Fruit fly (Drosophila melanogaster) Kc167 (cell line): Measurements from ENCODE around the gene CG13623.

Experiments
- Myc ChIP-seq: fragments of >200 bp; optimal IDR thresholded peaks from 2 replicates; lab custom pipeline; 2017; ENCODE audit warnings: missing external identifiers
- Sin3A ChIP-seq: fragments of >200 bp; optimal IDR thresholded peaks from 2 replicates; lab custom pipeline; 2018; ENCODE audit warnings: missing external identifiers
- h ChIP-seq: fragments of >200 bp; optimal IDR thresholded peaks from 3 replicates; lab custom pipeline; 2018; ENCODE audit warnings: missing external identifiers
- insv ChIP-seq: fragments of >200 bp; optimal IDR thresholded peaks from 3 replicates; lab custom pipeline; 2018; ENCODE audit warnings: missing external identifiers
- psq ChIP-seq: fragments of >200 bp; optimal IDR thresholded peaks from 2 replicates; lab custom pipeline; 2017; ENCODE audit warnings: missing external identifiers
- ttk ChIP-seq: sonication (Bioruptor generic); optimal IDR thresholded peaks from 2 replicates; lab custom pipeline; 2017; ENCODE audit warnings: missing external identifiers

Gene CG13623

DNA sequence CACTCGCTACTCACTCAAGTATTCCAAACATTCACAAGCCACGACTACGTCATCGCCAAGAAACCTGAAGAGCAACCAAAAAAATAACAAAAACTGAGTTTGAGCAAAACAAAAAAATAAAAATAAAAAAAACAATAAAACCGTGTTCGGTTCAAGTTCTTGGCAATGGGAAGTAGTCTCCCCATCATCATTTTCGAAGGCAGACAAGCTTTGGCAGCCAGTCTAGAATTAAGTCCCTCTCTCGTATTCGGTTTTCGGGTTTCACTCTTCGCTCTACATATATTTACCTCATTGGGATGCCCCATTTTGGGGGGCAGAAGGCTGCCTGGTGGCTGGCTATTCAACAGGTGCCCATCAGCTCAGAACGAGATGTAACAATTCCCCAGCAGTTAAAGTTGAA, 19.5 kb upstream of the CG13623 start:
- TF ChIP-seq h (lab: Kevin White, UChicago) (no peak), Myc (no peak), psq (lab: Kevin White, UChicago) (no peak), Sin3A (lab: Kevin White, UChicago) (no peak)

DNA sequence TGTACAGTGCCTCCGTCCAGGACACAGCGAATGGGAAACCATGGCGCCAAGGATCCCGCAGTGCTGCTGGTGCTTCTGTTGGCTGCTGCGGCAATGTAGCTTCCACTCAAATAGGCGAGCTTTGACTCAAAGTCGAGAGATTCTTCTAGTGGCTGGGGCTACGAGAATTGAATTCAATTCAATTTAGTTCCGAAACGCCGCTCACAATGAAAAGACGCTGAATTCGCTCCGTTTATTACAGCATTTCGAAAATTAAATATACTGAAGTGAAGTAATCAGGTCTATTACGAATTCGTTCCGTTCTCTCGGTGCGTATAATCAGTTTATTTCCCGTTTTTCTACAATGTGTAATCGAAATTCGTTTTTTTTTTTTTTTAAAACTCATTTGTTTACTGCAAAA, 18.5 kb upstream of the CG13623 start:
- no peak for TF ChIP-seq ttk (lab: Kevin White, UChicago)
- no peak for TF ChIP-seq psq (lab: Kevin White, UChicago)
- no peak for TF ChIP-seq h (lab: Kevin White, UChicago)
- TF ChIP-seq Sin3A (lab: Kevin White, UChicago), result no peak
- TF ChIP-seq insv (lab: Kevin White, UChicago), result no peak

DNA sequence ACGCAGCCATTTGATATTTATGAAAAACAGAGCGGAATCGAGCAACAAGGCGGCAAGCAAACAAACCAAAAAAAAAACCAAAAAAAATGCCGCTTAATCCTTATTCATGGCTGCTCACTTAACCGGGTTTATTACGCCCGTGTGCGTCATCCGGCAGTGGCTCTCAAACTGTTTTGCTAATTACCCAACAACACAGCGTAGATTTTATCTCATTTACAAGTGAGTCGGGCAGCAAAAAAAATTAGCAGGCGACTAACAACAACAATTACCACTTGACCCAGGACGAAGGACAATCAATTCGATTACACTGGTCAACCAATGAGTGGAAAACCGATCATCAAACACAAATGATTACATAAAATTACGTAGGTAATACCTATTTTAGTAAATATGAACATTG, 17.9 kb upstream of the CG13623 start:
- no peak for TF ChIP-seq psq (lab: Kevin White, UChicago)
- no peak for TF ChIP-seq Myc
- TF ChIP-seq insv (lab: Kevin White, UChicago), result no peak
- TF ChIP-seq Sin3A (lab: Kevin White, UChicago), result no peak
- no peak for TF ChIP-seq ttk (lab: Kevin White, UChicago)
- TF ChIP-seq h (lab: Kevin White, UChicago), result no peak

DNA sequence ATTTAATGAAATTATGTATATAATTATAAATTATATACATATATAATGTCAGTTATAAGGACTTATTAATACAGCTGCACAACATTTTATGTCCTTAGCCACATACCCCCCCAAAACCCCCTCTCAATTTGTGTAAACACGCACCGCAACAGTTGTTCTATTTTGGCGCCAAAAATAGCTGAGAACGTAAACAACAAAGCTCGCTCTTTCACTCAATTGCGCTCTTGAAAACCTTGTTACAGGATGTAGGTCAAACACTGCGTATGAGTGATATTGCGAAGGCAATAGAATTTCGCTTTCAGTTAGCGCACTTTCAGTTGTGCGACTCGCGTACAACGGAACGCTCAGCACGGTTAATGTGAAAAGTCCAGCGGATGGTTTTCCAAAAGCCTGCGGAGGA, 14.0 kb upstream of the CG13623 start, which contains the start of gene Esyt2:
Gene Esyt2 (plus strand): TSS at position 332 of the 400 bp plus-strand sequence.
- no peak for TF ChIP-seq psq (lab: Kevin White, UChicago)
- no peak for TF ChIP-seq ttk (lab: Kevin White, UChicago)
- no peak for TF ChIP-seq Sin3A (lab: Kevin White, UChicago)
- no peak for TF ChIP-seq Myc
- no peak for TF ChIP-seq insv (lab: Kevin White, UChicago)
- no peak for TF ChIP-seq h (lab: Kevin White, UChicago)

DNA sequence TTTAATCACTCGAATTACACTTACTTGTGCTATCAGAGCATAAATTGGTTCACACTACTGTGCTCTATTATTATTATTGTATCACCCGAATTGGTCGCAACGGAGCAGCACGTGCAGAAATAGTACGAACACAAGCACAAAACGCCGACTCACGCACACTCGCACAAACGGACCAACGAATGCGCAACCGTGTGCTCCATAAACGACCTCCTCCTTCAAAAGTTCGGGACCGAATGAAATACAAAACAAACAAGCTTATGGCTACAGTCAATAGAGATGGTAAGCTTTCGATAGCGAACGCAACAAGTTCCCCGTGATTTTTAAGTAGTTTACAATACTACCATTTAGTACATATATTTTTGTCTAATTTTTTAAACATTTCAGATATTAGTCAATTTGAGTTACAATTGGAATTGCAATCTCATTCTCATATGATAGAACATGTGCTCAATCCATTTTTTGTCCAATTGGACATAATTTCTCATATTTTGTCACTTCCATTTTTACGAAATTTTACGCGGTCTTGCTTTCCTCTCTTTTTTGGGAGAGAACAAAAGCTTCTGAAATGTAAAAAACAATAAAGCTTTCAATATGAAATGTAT, 13.4 kb upstream of the CG13623 start, which contains the start of gene Cftr:
Gene Cftr (minus strand): TSS at position 239 of the 602 bp plus-strand sequence.
- TF ChIP-seq h (lab: Kevin White, UChicago) (no peak), Myc (no peak), psq (lab: Kevin White, UChicago) (no peak), Sin3A (lab: Kevin White, UChicago) (no peak), ttk (lab: Kevin White, UChicago) (no peak), insv (lab: Kevin White, UChicago) (no peak)

DNA sequence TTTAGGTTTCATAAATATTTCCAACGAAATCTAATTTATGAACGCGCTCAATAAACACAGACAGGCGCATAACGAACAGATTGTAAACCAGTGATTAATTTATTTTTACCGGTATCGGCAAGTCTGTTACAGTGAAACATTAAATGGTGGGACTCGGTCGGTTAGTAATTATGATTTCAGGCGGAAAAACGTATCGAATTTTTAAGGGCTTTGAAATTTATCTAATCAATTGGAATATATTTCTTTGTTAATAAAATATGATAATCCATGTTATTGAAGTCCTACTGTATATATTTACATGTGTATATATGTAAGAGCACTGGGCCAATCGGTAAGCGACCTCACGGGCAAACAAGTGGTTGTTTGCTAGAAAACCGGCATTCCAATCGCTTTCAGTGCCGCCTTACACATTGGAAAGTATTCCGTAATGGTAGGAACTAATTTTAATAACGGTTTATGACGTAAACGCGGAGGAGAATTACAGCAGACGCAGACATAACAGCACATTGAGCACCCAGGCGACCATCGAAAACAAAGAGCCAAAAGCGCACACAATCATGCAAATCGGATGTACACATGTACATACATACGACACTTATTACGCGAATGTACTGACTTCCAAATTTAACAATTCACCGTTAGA, 12.8 kb upstream of the CG13623 start:
- TF ChIP-seq h (lab: Kevin White, UChicago) (no peak), ttk (lab: Kevin White, UChicago) (no peak), Sin3A (lab: Kevin White, UChicago) (no peak), Myc (no peak), psq (lab: Kevin White, UChicago) (no peak), insv (lab: Kevin White, UChicago) (no peak)

dm6 chr3R:24527845-24528244, 2.5 kb downstream of the CG13623 start, which contains the start of gene CG6607:
Gene CG6607 (plus strand): TSS chr3R:24528047.
- TF ChIP-seq Sin3A (lab: Kevin White, UChicago) (no peak), insv (lab: Kevin White, UChicago) (no peak), ttk (lab: Kevin White, UChicago) (no peak), Myc (no peak), psq (lab: Kevin White, UChicago) (no peak), h (lab: Kevin White, UChicago) (no peak)

dm6 chr3R:24525983-24526661, 4.2 kb downstream of the CG13623 start:
- TF ChIP-seq psq (lab: Kevin White, UChicago) (no peak), h (lab: Kevin White, UChicago) (no peak), Myc (no peak), insv (lab: Kevin White, UChicago) (no peak), ttk (lab: Kevin White, UChicago) (no peak), Sin3A (lab: Kevin White, UChicago) (no peak)

- no peak for TF ChIP-seq h (lab: Kevin White, UChicago)
- no peak for TF ChIP-seq psq (lab: Kevin White, UChicago)
- no peak for TF ChIP-seq Sin3A (lab: Kevin White, UChicago)
- TF ChIP-seq insv (lab: Kevin White, UChicago), result no peak
- no peak for TF ChIP-seq Myc
- no peak for TF ChIP-seq ttk (lab: Kevin White, UChicago)
Measured at dm6 chr3R:24524426-24524974, 5.9 kb downstream of the CG13623 start, which contains the start of gene Jhbp12. Gene Jhbp12 (plus strand): TSS chr3R:24524794.

- TF ChIP-seq Myc (no peak), Sin3A (lab: Kevin White, UChicago) (no peak), ttk (lab: Kevin White, UChicago) (no peak), h (lab: Kevin White, UChicago) (no peak), insv (lab: Kevin White, UChicago) (no peak), psq (lab: Kevin White, UChicago) (no peak)
Measured at dm6 chr3R:24523578-24523977, 6.8 kb downstream of the CG13623 start, which contains the start of gene CG13622. Gene CG13622 (minus strand): TSS chr3R:24523678.

dm6 chr3R:24521313-24521712, 9.0 kb downstream of the CG13623 start:
- TF ChIP-seq insv (lab: Kevin White, UChicago) (no peak), ttk (lab: Kevin White, UChicago) (no peak), h (lab: Kevin White, UChicago) (no peak), Myc (no peak), psq (lab: Kevin White, UChicago) (no peak), Sin3A (lab: Kevin White, UChicago) (no peak)
